Fruit fly (Drosophila melanogaster) whole organism, adult: Measurements from ENCODE around the gene CG6724.

ENCODE experiments used
- CG12768 ChIP-seq: fragments of 200-800 bp; sonication (Bioruptor generic); optimal IDR thresholded peaks from 2 replicates; lab custom pipeline; 2017; ENCODE audit warnings: missing biosample characterization, missing genetic modification characterization, mild to moderate bottlenecking, moderate library complexity, missing genetic modification reagents
- Mnt ChIP-seq: fragments of 200-800 bp; sonication (Bioruptor generic); optimal IDR thresholded peaks from 2 replicates; lab custom pipeline; 2016; ENCODE audit warnings: missing biosample characterization, mild to moderate bottlenecking, missing genetic modification characterization
- bab1 ChIP-seq: fragments of 200-800 bp; sonication (Bioruptor generic); optimal IDR thresholded peaks from 3 replicates; lab custom pipeline; 2019; ENCODE audit warnings: missing biosample characterization, mild to moderate bottlenecking, missing genetic modification characterization, moderate library complexity
- cic ChIP-seq: fragments of 200-800 bp; sonication (Bioruptor generic); optimal IDR thresholded peaks from 2 replicates; lab custom pipeline; 2017; ENCODE audit warnings: missing biosample characterization, mild to moderate bottlenecking, missing genetic modification characterization, moderate library complexity
- cnc ChIP-seq, 2 experiments: fragments of >200 bp; optimal IDR thresholded peaks; 2 replicates each; lab custom pipeline; 2017
- ovo ChIP-seq: fragments of 200-800 bp; sonication (Bioruptor generic); optimal IDR thresholded peaks from 2 replicates; lab custom pipeline; 2016; ENCODE audit warnings: missing biosample characterization, missing genetic modification characterization
- tj ChIP-seq: fragments of 200-800 bp; sonication (Bioruptor generic); optimal IDR thresholded peaks from 3 replicates; lab custom pipeline; 2017; ENCODE audit warnings: missing biosample characterization, mild to moderate bottlenecking, missing genetic modification characterization, moderate library complexity

DNA sequence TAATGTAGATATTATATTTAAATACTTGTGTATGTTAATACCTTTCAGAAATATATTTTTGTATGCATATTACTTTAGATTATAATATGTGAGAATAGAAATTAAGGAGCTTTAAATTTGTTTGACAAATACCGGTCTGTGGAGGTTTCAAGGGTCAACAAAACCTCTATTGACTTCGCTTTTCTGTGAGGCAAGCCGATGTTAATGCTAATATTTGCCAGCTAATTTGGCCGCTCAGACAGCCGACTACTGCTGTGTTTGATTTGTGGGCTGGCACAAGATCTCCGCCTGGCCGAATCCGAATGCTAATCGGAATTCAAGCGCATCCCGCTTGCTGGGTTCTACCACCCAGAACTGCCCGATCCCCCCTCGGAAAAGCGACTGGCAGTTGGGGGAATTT lies 15.2 kb downstream of the CG6724 start:
- TF ChIP-seq bab1 (no peak), ovo (GFP tag; lab: Kevin White, UChicago) (no peak), CG12768 (GFP tag; lab: Kevin White, UChicago) (no peak), cnc (optimal IDR thresholded peaks at IDR 0.05; lab: Kevin White, UChicago) (no peak), tj (GFP tag; lab: Kevin White, UChicago) (no peak), Mnt (GFP tag; lab: Kevin White, UChicago) (no peak), cic (no peak)
